Fruit fly (Drosophila melanogaster) Kc167 (cell line): ENCODE data around the gene CG13081.

Experiments
- Myc ChIP-seq: fragments of >200 bp; optimal IDR thresholded peaks from 2 replicates; lab custom pipeline; 2017; ENCODE audit warnings: missing external identifiers
- Sin3A ChIP-seq: fragments of >200 bp; optimal IDR thresholded peaks from 2 replicates; lab custom pipeline; 2018; ENCODE audit warnings: missing external identifiers
- h ChIP-seq: fragments of >200 bp; optimal IDR thresholded peaks from 3 replicates; lab custom pipeline; 2018; ENCODE audit warnings: missing external identifiers
- insv ChIP-seq: fragments of >200 bp; optimal IDR thresholded peaks from 3 replicates; lab custom pipeline; 2018; ENCODE audit warnings: missing external identifiers
- psq ChIP-seq: fragments of >200 bp; optimal IDR thresholded peaks from 2 replicates; lab custom pipeline; 2017; ENCODE audit warnings: missing external identifiers
- ttk ChIP-seq: sonication (Bioruptor generic); optimal IDR thresholded peaks from 2 replicates; lab custom pipeline; 2017; ENCODE audit warnings: missing external identifiers

DNA sequence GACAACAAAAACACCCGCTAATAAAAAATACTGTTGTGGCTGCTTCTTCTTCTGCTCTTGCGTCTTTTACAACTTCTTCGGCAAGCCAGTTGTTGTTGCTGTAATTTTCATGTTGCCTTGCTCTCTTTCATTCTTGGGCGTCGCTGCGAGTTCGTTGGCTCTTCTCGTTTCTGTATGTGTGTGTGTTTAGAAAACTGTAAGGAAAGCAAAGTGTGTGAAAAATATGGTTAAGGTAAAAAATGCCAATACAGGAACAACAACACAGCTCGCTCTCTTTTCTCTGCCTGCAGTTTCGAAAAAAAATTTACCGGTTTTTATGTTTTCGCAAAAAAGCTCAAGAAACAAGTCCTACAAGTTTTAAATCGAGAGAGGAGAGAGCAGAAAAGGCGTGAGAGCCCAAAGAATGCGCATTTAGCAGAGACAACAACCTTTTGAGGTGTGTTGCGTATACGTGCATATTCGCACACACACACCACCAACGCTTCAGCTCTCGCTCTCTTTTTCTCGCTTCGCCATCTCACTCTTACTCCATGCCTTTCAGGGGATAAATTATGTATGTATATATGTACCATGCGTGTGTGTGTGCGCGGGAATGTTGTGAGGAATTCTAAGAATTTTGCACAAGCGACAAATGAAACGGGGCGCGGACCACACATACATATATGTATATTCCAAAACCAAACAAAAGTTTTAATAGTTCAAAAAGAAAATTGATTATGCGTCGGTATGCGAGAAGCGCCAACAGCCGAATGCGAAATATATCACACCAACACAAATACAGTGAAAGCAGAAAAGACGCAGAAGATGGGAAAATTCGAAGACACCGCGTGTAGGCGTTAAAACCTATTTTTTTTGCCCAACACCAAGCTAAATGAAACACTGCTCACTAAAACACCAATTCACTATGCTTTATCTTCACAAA, 31.4 kb downstream of the CG13081 start:
- no peak for TF ChIP-seq insv
- TF ChIP-seq h (lab: Kevin White, UChicago), result no peak
- no peak for TF ChIP-seq psq
- TF ChIP-seq ttk (lab: Kevin White, UChicago), result no peak
- TF ChIP-seq Sin3A (lab: Kevin White, UChicago), result no peak
- no peak for TF ChIP-seq Myc
